Worm (Caenorhabditis elegans) whole organism, L4 larva: ENCODE measurements around the gene Y69A2AR.24.

ENCODE experiments used
- F10B5.3 ChIP-seq: sonication (generic microtip); optimal IDR thresholded peaks from 2 replicates; lab custom pipeline; 2016; ENCODE audit warnings: mild to moderate bottlenecking, missing genetic modification characterization, missing compliant biosample characterization
- F37D6.2 ChIP-seq: sonication (generic microtip); optimal IDR thresholded peaks from 2 replicates; lab custom pipeline; 2016; ENCODE audit warnings: mild to moderate bottlenecking, missing genetic modification characterization, missing compliant biosample characterization
- F44E2.7 ChIP-seq: fragments of 200-800 bp; sonication (Bioruptor generic); IDR thresholded peaks from 2 replicates; pipeline ENCODE4 v2.1.2; 2022; ENCODE audit warnings: missing genetic modification characterization, missing compliant biosample characterization
- R02D3.7 ChIP-seq: fragments of 150-350 bp; sonication (generic microtip); optimal IDR thresholded peaks from 3 replicates; lab custom pipeline; 2014; ENCODE audit warnings: missing biosample characterization, missing genetic modification characterization
- Y105C5A.15 ChIP-seq: fragments of 200-800 bp; sonication (Bioruptor generic); IDR thresholded peaks from 2 replicates; pipeline ENCODE4 v1.3.6; 2022; ENCODE audit warnings: missing genetic modification characterization, missing compliant biosample characterization
- Y5F2A.4 ChIP-seq: fragments of 200-800 bp; sonication (Bioruptor generic); optimal IDR thresholded peaks from 2 replicates; lab custom pipeline; 2018; ENCODE audit warnings: mild to moderate bottlenecking, missing genetic modification characterization, missing compliant biosample characterization
- aly-2 ChIP-seq: sonication (generic microtip); optimal IDR thresholded peaks from 2 replicates; lab custom pipeline; 2018; ENCODE audit warnings: missing biosample characterization, missing genetic modification characterization
- arid-1 ChIP-seq: fragments of 200-800 bp; sonication (Bioruptor generic); conservative IDR thresholded peaks from 2 replicates; pipeline ENCODE4 v1.3.6; 2022; ENCODE audit warnings: missing genetic modification reagents, missing genetic modification characterization, missing compliant biosample characterization
- ceh-28 ChIP-seq: fragments of 150-350 bp; optimal IDR thresholded peaks from 2 replicates; lab custom pipeline; 2014; ENCODE audit warnings: missing biosample characterization, missing genetic modification reagents, missing genetic modification characterization
- ceh-32 ChIP-seq: sonication (generic microtip); optimal IDR thresholded peaks from 2 replicates; lab custom pipeline; 2016; ENCODE audit warnings: mild to moderate bottlenecking, missing genetic modification characterization, missing compliant biosample characterization; ENCODE audit not compliant: poor library complexity
- ceh-44 ChIP-seq: fragments of 200-800 bp; sonication (Bioruptor generic); IDR thresholded peaks from 2 replicates; pipeline ENCODE4 v1.3.6; 2022; ENCODE audit warnings: missing genetic modification reagents, missing genetic modification characterization, missing compliant biosample characterization
- ceh-82 ChIP-seq: sonication (generic microtip); optimal IDR thresholded peaks from 2 replicates; lab custom pipeline; 2017; ENCODE audit warnings: missing biosample characterization, missing genetic modification characterization
- cey-2 ChIP-seq: sonication (generic microtip); optimal IDR thresholded peaks from 3 replicates; lab custom pipeline; 2017; ENCODE audit warnings: missing genetic modification characterization, mild to moderate bottlenecking, missing compliant biosample characterization, antibody characterized with exemption, borderline replicate concordance; ENCODE audit not compliant: insufficient read depth
- daf-12 ChIP-seq: fragments of 150-350 bp; optimal IDR thresholded peaks from 2 replicates; lab custom pipeline; 2014; ENCODE audit warnings: missing biosample characterization, missing genetic modification reagents, missing genetic modification characterization
- daf-8 ChIP-seq: fragments of 200-800 bp; sonication (Bioruptor generic); IDR thresholded peaks from 2 replicates; pipeline ENCODE4 v1.3.6; 2022; ENCODE audit warnings: missing genetic modification characterization, missing compliant biosample characterization
- dmd-6 ChIP-seq: fragments of 200-800 bp; sonication (Bioruptor generic); IDR thresholded peaks from 2 replicates; pipeline ENCODE4 v1.3.6; 2022; ENCODE audit warnings: missing genetic modification reagents, missing genetic modification characterization, missing compliant biosample characterization
- duxl-1 ChIP-seq: sonication (generic microtip); optimal IDR thresholded peaks from 2 replicates; lab custom pipeline; 2016; ENCODE audit warnings: mild to moderate bottlenecking, missing genetic modification characterization, moderate library complexity, missing compliant biosample characterization; ENCODE audit not compliant: poor library complexity
- egl-43 ChIP-seq: fragments of 200-800 bp; sonication (Bioruptor generic); IDR thresholded peaks from 2 replicates; pipeline ENCODE4 v1.3.6; 2022; ENCODE audit warnings: missing genetic modification reagents, missing genetic modification characterization, missing compliant biosample characterization
- hif-1 ChIP-seq, 2 experiments: sonication (generic microtip); optimal IDR thresholded peaks; 2 replicates each; lab custom pipeline; 2016 to 2017; ENCODE audit warnings: missing compliant biosample characterization in 2 of 2, missing genetic modification characterization in 2 of 2, missing genetic modification reagents in 2 of 2, missing genotype in 2 of 2, mild to moderate bottlenecking in 1 of 2
- hlh-11 ChIP-seq: fragments of 200-800 bp; sonication (Bioruptor generic); optimal IDR thresholded peaks from 2 replicates; lab custom pipeline; 2018; ENCODE audit warnings: mild to moderate bottlenecking, missing genetic modification characterization, missing compliant biosample characterization
- lin-13 ChIP-seq: fragments of 150-350 bp; optimal IDR thresholded peaks from 2 replicates; lab custom pipeline; 2014; ENCODE audit warnings: missing biosample characterization, missing genetic modification reagents, missing genetic modification characterization
- lin-29 ChIP-seq: fragments of 200-800 bp; sonication (Bioruptor generic); IDR thresholded peaks from 2 replicates; pipeline ENCODE4 v1.3.6; 2022; ENCODE audit warnings: missing genetic modification reagents, missing genetic modification characterization, missing compliant biosample characterization
- lir-3 ChIP-seq: sonication (generic microtip); optimal IDR thresholded peaks from 2 replicates; lab custom pipeline; 2016; ENCODE audit warnings: mild to moderate bottlenecking, missing genetic modification characterization, missing compliant biosample characterization
- lsy-2 ChIP-seq, 2 experiments: fragments of 150-350 bp in 1 of 2; sonication (generic microtip) in 1 of 2; optimal IDR thresholded peaks; 2 replicates each; lab custom pipeline; 2014 to 2017; ENCODE audit warnings: missing biosample characterization in 2 of 2, missing genetic modification characterization in 2 of 2
- madf-5 ChIP-seq, 2 experiments: fragments of 200-800 bp; sonication (Bioruptor generic); IDR thresholded peaks; 2 replicates each; pipeline ENCODE4 v1.3.6; 2022; ENCODE audit warnings: missing compliant biosample characterization in 2 of 2, missing genetic modification characterization in 2 of 2
- mep-1 ChIP-seq: fragments of 150-350 bp; sonication (generic microtip); optimal IDR thresholded peaks from 3 replicates; lab custom pipeline; 2014; ENCODE audit warnings: missing biosample characterization, missing genetic modification characterization
- mxl-2 ChIP-seq: fragments of 200-800 bp; sonication (Bioruptor generic); conservative IDR thresholded peaks from 2 replicates; pipeline ENCODE4 v1.3.6; 2022; ENCODE audit warnings: missing genetic modification reagents, missing genetic modification characterization, missing compliant biosample characterization
- nhr-102 ChIP-seq: sonication (generic microtip); optimal IDR thresholded peaks from 2 replicates; lab custom pipeline; 2016; ENCODE audit warnings: mild to moderate bottlenecking, missing genetic modification characterization, moderate library complexity, missing compliant biosample characterization
- nhr-11 ChIP-seq: fragments of 150-350 bp; optimal IDR thresholded peaks from 2 replicates; lab custom pipeline; 2014; ENCODE audit warnings: missing biosample characterization, missing genetic modification characterization
- nhr-28 ChIP-seq: fragments of 150-350 bp; optimal IDR thresholded peaks from 2 replicates; lab custom pipeline; 2014; ENCODE audit warnings: missing biosample characterization, missing genetic modification characterization
- nhr-77 ChIP-seq: fragments of 150-350 bp; optimal IDR thresholded peaks from 2 replicates; lab custom pipeline; 2014; ENCODE audit warnings: missing biosample characterization, missing genetic modification characterization
- rbr-2 ChIP-seq: sonication (generic microtip); optimal IDR thresholded peaks from 2 replicates; lab custom pipeline; 2016; ENCODE audit warnings: missing genotype, missing genetic modification characterization, missing compliant biosample characterization
- set-16 ChIP-seq: fragments of 200-800 bp; sonication (Bioruptor generic); IDR thresholded peaks from 2 replicates; pipeline ENCODE4 v1.3.6; 2022; ENCODE audit warnings: missing genetic modification reagents, missing genetic modification characterization, missing compliant biosample characterization
- snpc-1.2 ChIP-seq: fragments of 200-800 bp; sonication (Bioruptor generic); IDR thresholded peaks from 2 replicates; pipeline ENCODE4 v1.3.6; 2022; ENCODE audit warnings: missing genetic modification reagents, missing genetic modification characterization, missing compliant biosample characterization
- spr-1 ChIP-seq: sonication (generic microtip); optimal IDR thresholded peaks from 2 replicates; lab custom pipeline; 2016; ENCODE audit warnings: mild to moderate bottlenecking, missing genetic modification characterization, missing compliant biosample characterization
- unc-130 ChIP-seq: sonication (generic microtip); optimal IDR thresholded peaks from 2 replicates; lab custom pipeline; 2016; ENCODE audit warnings: missing genetic modification reagents, missing genetic modification characterization, missing compliant biosample characterization
- unc-39 ChIP-seq: sonication (generic microtip); optimal IDR thresholded peaks from 2 replicates; lab custom pipeline; 2017; ENCODE audit warnings: missing biosample characterization, missing genetic modification characterization
- ztf-11 ChIP-seq: fragments of 150-350 bp; optimal IDR thresholded peaks from 2 replicates; lab custom pipeline; 2014; ENCODE audit warnings: missing biosample characterization, missing genetic modification characterization

The Y69A2AR.24 gene

ce11 chrIV:2568267-2568666, 4.4 kb upstream of the Y69A2AR.24 start, which contains the start of the genes Y69A2AR.25 and Y69A2AR.12:
TSS of gene Y69A2AR.25 (minus strand) at chrIV:2568367.
TSS of gene Y69A2AR.12 (plus strand) at chrIV:2568614.
- no peak for TF ChIP-seq nhr-77 (tag; lab: Kevin White, UChicago)
- TF ChIP-seq arid-1 (GFP tag; lab: Robert Waterston, UW), result no peak
- no peak for TF ChIP-seq nhr-102 (tag; lab: Kevin White, UChicago)
- TF ChIP-seq lin-13 (GFP tag; lab: Kevin White, UChicago), result no peak
- TF ChIP-seq mxl-2 (GFP tag; lab: Robert Waterston, UW), result no peak
- TF ChIP-seq ceh-44 (GFP tag; lab: Robert Waterston, UW), result no peak
- TF ChIP-seq F44E2.7 (GFP tag; lab: Robert Waterston, UW), result no peak

ce11 chrIV:2562071-2562470, 1.8 kb downstream of the Y69A2AR.24 start, which contains the start of gene Y69A2AR.50:
TSS of gene Y69A2AR.50 (plus strand) at chrIV:2562371.
- TF ChIP-seq lin-29 (GFP tag; lab: Robert Waterston, UW), result no peak
- TF ChIP-seq lir-3, result no peak
- no peak for TF ChIP-seq Y5F2A.4 (GFP tag; lab: Kevin White, UChicago)
- TF ChIP-seq nhr-102 (tag; lab: Kevin White, UChicago), result no peak
- no peak for TF ChIP-seq rbr-2
- no peak for TF ChIP-seq nhr-28 (tag; lab: Kevin White, UChicago)
- no peak for TF ChIP-seq ceh-28 (tag; lab: Kevin White, UChicago)
- TF ChIP-seq cey-2 (tag; lab: Kevin White, UChicago), result no peak
- TF ChIP-seq daf-8 (GFP tag; lab: Robert Waterston, UW), result no peak
- TF ChIP-seq unc-130 (GFP tag; lab: Kevin White, UChicago), result no peak
- TF ChIP-seq daf-12 (tag; lab: Kevin White, UChicago), result no peak

- TF ChIP-seq F37D6.2 (no peak), F10B5.3 (no peak), mxl-2 (GFP tag; lab: Robert Waterston, UW) (no peak), Y5F2A.4 (GFP tag; lab: Kevin White, UChicago) (no peak)
Observed at ce11 chrIV:2561358-2561757, 2.5 kb downstream of the Y69A2AR.24 start, which contains the start of gene Y69A2AR.46. TSS of gene Y69A2AR.46 (plus strand) at chrIV:2561658.

- TF ChIP-seq ceh-28 (tag; lab: Kevin White, UChicago) (peak; percentile 74), aly-2 (no peak), nhr-11 (tag; lab: Kevin White, UChicago) (no peak)
Observed at ce11 chrIV:2556211-2556610, 7.7 kb downstream of the Y69A2AR.24 start.

- TF ChIP-seq egl-43 (0 out of 2 replicates have a peak, but pooled peaks have one; percentile 53), mep-1 (tag; lab: Kevin White, UChicago) (no peak), nhr-11 (tag; lab: Kevin White, UChicago) (no peak), ceh-44 (GFP tag; lab: Robert Waterston, UW) (0 out of 2 replicates have a peak, but pooled peaks have one; percentile 47), set-16 (GFP tag; lab: Robert Waterston, UW) (peak; percentile 79; the same call in 1 of the 2 replicates), madf-5 (GFP tag; IDR thresholded peaks at IDR 0.05; lab: Robert Waterston, UW) (0 out of 4 replicates have a peak, but pooled peaks of 1 of the 2 experiments have one; percentile 31)
Observed at ce11 chrIV:2552855-2553254, 11.0 kb downstream of the Y69A2AR.24 start.

ce11 chrIV:2552276-2552675, 11.6 kb downstream of the Y69A2AR.24 start:
- no peak for TF ChIP-seq duxl-1
- TF ChIP-seq ceh-82 (tag; lab: Kevin White, UChicago), result no peak
- TF ChIP-seq hif-1 (tag; optimal IDR thresholded peaks at IDR 0.05; lab: Kevin White, UChicago), result no peak
- TF ChIP-seq ceh-28 (tag; lab: Kevin White, UChicago), result peak; percentile 81

- TF ChIP-seq set-16 (GFP tag; lab: Robert Waterston, UW), result peak; percentile 87
- no peak for TF ChIP-seq Y105C5A.15
- no peak for TF ChIP-seq daf-8 (GFP tag; lab: Robert Waterston, UW)
- TF ChIP-seq ztf-11, result no peak
- no peak for TF ChIP-seq snpc-1.2 (GFP tag; lab: Robert Waterston, UW)
- no peak for TF ChIP-seq R02D3.7 (tag; lab: Kevin White, UChicago)
- TF ChIP-seq egl-43, result peak; percentile 52; the same call in 1 of the 2 replicates
- TF ChIP-seq dmd-6, result no peak
- TF ChIP-seq ceh-32 (tag; lab: Kevin White, UChicago), result no peak
- TF ChIP-seq lsy-2 (tag; optimal IDR thresholded peaks at IDR 0.05; lab: Kevin White, UChicago), result no peak
- TF ChIP-seq spr-1 (tag; lab: Kevin White, UChicago), result no peak
- TF ChIP-seq nhr-102 (tag; lab: Kevin White, UChicago), result no peak
- 0 out of 2 replicates have a peak, but pooled peaks have one; percentile 56 for TF ChIP-seq F44E2.7 (GFP tag; lab: Robert Waterston, UW)
- no peak for TF ChIP-seq unc-39
- no peak for TF ChIP-seq hlh-11 (tag; lab: Kevin White, UChicago)
Observed at ce11 chrIV:2551838-2552237, 12.0 kb downstream of the Y69A2AR.24 start.
